Worm (Caenorhabditis elegans) whole organism, early embryonic: ENCODE measurements around the gene nhr-186.

Source experiments
- F13C5.2 ChIP-seq: sonication (generic microtip); optimal IDR thresholded peaks from 2 replicates; lab custom pipeline; 2017; ENCODE audit warnings: mild to moderate bottlenecking, missing genetic modification characterization, inconsistent platforms, missing compliant biosample characterization
- aly-1 ChIP-seq: sonication (generic microtip); optimal IDR thresholded peaks from 2 replicates; lab custom pipeline; 2016; ENCODE audit warnings: missing genetic modification characterization, missing compliant biosample characterization
- ama-1 ChIP-seq: fragments of 150-350 bp; optimal IDR thresholded peaks from 2 replicates; lab custom pipeline; 2014
- ceh-36 ChIP-seq: sonication (generic microtip); optimal IDR thresholded peaks from 2 replicates; lab custom pipeline; 2016; ENCODE audit warnings: missing genetic modification characterization, inconsistent platforms, missing compliant biosample characterization
- ets-7 ChIP-seq: sonication (generic microtip); optimal IDR thresholded peaks from 2 replicates; lab custom pipeline; 2016; ENCODE audit warnings: missing genotype, missing genetic modification characterization, missing compliant biosample characterization
- flt-1 ChIP-seq: fragments of 200-800 bp; sonication (Bioruptor generic); IDR thresholded peaks from 2 replicates; pipeline ENCODE4 v1.3.6; 2022; ENCODE audit warnings: missing genetic modification characterization, missing compliant biosample characterization
- pes-1 ChIP-seq: fragments of 200-800 bp; sonication (Bioruptor generic); IDR thresholded peaks from 2 replicates; pipeline ENCODE4 v1.3.6; 2022; ENCODE audit warnings: missing genetic modification reagents, missing genetic modification characterization, missing compliant biosample characterization
- sea-1 ChIP-seq: fragments of 200-800 bp; sonication (Bioruptor generic); conservative IDR thresholded peaks from 2 replicates; pipeline ENCODE4 v1.3.6; 2022; ENCODE audit warnings: missing genetic modification characterization, missing compliant biosample characterization
- tbx-11 ChIP-seq: fragments of 200-800 bp; sonication (Bioruptor generic); IDR thresholded peaks from 2 replicates; pipeline ENCODE4 v1.3.6; 2022; ENCODE audit warnings: missing genetic modification characterization, missing compliant biosample characterization
- tbx-37 ChIP-seq: fragments of 200-800 bp; sonication (Bioruptor generic); conservative IDR thresholded peaks from 2 replicates; pipeline ENCODE4 v1.3.6; 2022; ENCODE audit warnings: missing genetic modification reagents, missing genetic modification characterization, missing compliant biosample characterization

- TF ChIP-seq F13C5.2 (tag; lab: Kevin White, UChicago) (no peak), aly-1 (tag; lab: Kevin White, UChicago) (no peak), tbx-11 (GFP tag; lab: Robert Waterston, UW) (no peak), pes-1 (no peak), ets-7 (tag; lab: Kevin White, UChicago) (no peak), tbx-37 (GFP tag; lab: Robert Waterston, UW) (no peak), sea-1 (GFP tag; lab: Robert Waterston, UW) (no peak), flt-1 (GFP tag; lab: Robert Waterston, UW) (no peak), ama-1 (lab: Kevin White, UChicago) (no peak), ceh-36 (tag; lab: Kevin White, UChicago) (no peak)
These were observed 46.9 kb downstream of the nhr-186 start for ce11 chrV:3807846-3808245.
